Worm (Caenorhabditis elegans): ENCODE results near the gene mif-2.

Gene mif-2

ce11 chrV:12004501-12004940 lies 26.3 kb upstream of the mif-2 start:
- TF ChIP-seq mep-1 (tag; optimal IDR thresholded peaks at IDR 0.05) (no peak), lin-14 (GFP tag; optimal IDR thresholded peaks at IDR 0.05) (no peak), Y116A8C.19 (tag; optimal IDR thresholded peaks at IDR 0.05; ENCODE audit: borderline replicate concordance) (no peak), tlp-1 (tag; optimal IDR thresholded peaks at IDR 0.05) (no peak), efl-1 (optimal IDR thresholded peaks at IDR 0.05) (no peak), efl-1 (GFP tag; optimal IDR thresholded peaks at IDR 0.05 in 1 of 2) (peak in 1 of 2 experiments; percentile 73), hpl-2 (GFP tag; optimal IDR thresholded peaks at IDR 0.05) (no peak), C34B4.2 (tag; optimal IDR thresholded peaks at IDR 0.05) (no peak), skn-1 (tag; optimal IDR thresholded peaks at IDR 0.05) (no peak), nhr-71 (tag; optimal IDR thresholded peaks at IDR 0.05) (peak; percentile 14), elt-2 (tag; optimal IDR thresholded peaks at IDR 0.05) (peak; percentile 18), vab-15 (tag; optimal IDR thresholded peaks at IDR 0.05) (no peak), jun-1 (tag; optimal IDR thresholded peaks at IDR 0.05) (no peak), pax-3 (tag; optimal IDR thresholded peaks at IDR 0.05) (no peak), isw-1 (GFP tag; IDR thresholded peaks at IDR 0.05) (no peak), pqm-1 (tag; optimal IDR thresholded peaks at IDR 0.05) (no peak), ama-1 (optimal IDR thresholded peaks at IDR 0.05) (no peak), lin-39 (tag; optimal IDR thresholded peaks at IDR 0.05) (no peak), aly-2 (tag; optimal IDR thresholded peaks at IDR 0.05) (peak; percentile 71), mdl-1 (tag; optimal IDR thresholded peaks at IDR 0.05) (no peak), ztf-11 (tag; optimal IDR thresholded peaks at IDR 0.05) (no peak), nhr-12 (tag; optimal IDR thresholded peaks at IDR 0.05) (no peak), unc-98 (GFP tag; IDR thresholded peaks at IDR 0.05) (no peak), fos-1 (tag; optimal IDR thresholded peaks at IDR 0.05) (no peak), aha-1 (tag; optimal IDR thresholded peaks at IDR 0.05) (no peak)

DNA sequence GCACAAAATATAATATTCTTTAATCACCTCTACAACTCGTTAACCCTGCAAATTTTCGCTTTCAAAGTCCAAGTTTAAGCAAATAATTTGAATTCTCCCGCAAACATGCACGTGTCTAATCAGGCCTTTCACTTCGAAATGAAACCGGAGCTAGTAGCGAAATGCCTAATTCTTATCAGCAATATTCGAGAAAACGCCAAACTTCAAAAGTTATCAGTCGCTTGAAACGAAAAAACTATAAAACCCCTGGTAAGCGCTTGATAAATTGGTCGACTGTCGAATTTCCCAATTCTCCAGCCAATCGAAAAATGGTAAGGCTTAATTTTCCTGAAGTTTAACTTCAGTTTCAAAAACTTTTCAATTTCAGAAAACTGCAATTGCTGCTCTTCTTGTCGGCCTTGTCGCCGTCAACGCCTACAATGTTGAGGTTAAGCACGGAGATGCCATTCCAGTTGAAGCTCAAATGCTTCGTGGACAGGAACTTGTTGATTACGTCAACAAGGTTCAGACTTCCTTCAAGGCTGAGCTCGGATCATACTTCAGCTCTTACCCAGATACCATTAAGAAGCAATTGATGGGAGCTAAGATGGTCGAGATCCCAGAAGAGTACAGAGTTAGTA lies 24.7 kb upstream of the mif-2 start, which contains the start of gene cpr-9:
TSS of gene cpr-9 (plus strand) at position 188 of the 620 bp plus-strand sequence.
- TF ChIP-seq tlp-1 (tag; optimal IDR thresholded peaks at IDR 0.05): no peak
- no peak for TF ChIP-seq mep-1 (tag; optimal IDR thresholded peaks at IDR 0.05)
- TF ChIP-seq efl-1 (optimal IDR thresholded peaks at IDR 0.05): no peak
- TF ChIP-seq efl-1 (GFP tag; optimal IDR thresholded peaks at IDR 0.05 in 1 of 2): peak in 1 of 2 experiments; percentile 78
- TF ChIP-seq elt-2 (tag; optimal IDR thresholded peaks at IDR 0.05): peak; percentile 85
- TF ChIP-seq nhr-20 (tag; optimal IDR thresholded peaks at IDR 0.05): peak; percentile 22
- no peak for TF ChIP-seq ceh-8 (GFP tag; optimal IDR thresholded peaks at IDR 0.05)
- peak in 1 of 2 experiments; percentile 33 for TF ChIP-seq lin-35 (GFP tag; optimal IDR thresholded peaks at IDR 0.05)
- no peak for TF ChIP-seq fkh-4 (tag; optimal IDR thresholded peaks at IDR 0.05; ENCODE audit: borderline replicate concordance)
- no peak for TF ChIP-seq hlh-4 (tag; optimal IDR thresholded peaks at IDR 0.05)
- peak in 1 of 2 experiments; percentile 9 for TF ChIP-seq mdl-1 (tag; optimal IDR thresholded peaks at IDR 0.05)
- peak; percentile 36 for TF ChIP-seq jun-1 (tag; optimal IDR thresholded peaks at IDR 0.05)

ce11 chrV:12001747-12002456 lies 23.6 kb upstream of the mif-2 start, which contains the start of gene gcy-33:
TSS of gene gcy-33 (minus strand) at chrV:12001797.
- peak; percentile 73 to 79 for TF ChIP-seq lsy-2 (tag; optimal IDR thresholded peaks at IDR 0.05)
- peak; percentile 25 for TF ChIP-seq F16B12.6 (tag; optimal IDR thresholded peaks at IDR 0.05)
- no peak for TF ChIP-seq ceh-90 (tag; optimal IDR thresholded peaks at IDR 0.05)
- 0 out of 2 replicates have a peak, but pooled peaks have one; percentile 18 for TF ChIP-seq grh-1 (GFP tag; IDR thresholded peaks at IDR 0.05)
- no peak for TF ChIP-seq mef-2 (tag; optimal IDR thresholded peaks at IDR 0.05)
- peak; percentile 71 for TF ChIP-seq sox-4 (tag; optimal IDR thresholded peaks at IDR 0.05)
- TF ChIP-seq unc-62 (GFP tag; optimal IDR thresholded peaks at IDR 0.05): no peak
- peak; percentile 18 for TF ChIP-seq fkh-10 (GFP tag; optimal IDR thresholded peaks at IDR 0.05)
- no peak for TF ChIP-seq lin-15B (tag; optimal IDR thresholded peaks at IDR 0.05)
- peak; percentile 83 for TF ChIP-seq nhr-85 (tag)
- peak; percentile 64 to 73 for TF ChIP-seq efl-1 (optimal IDR thresholded peaks at IDR 0.05)
- TF ChIP-seq efl-1 (GFP tag; optimal IDR thresholded peaks at IDR 0.05 in 1 of 2): peak; percentile 48 to 97
- TF ChIP-seq alr-1 (tag; optimal IDR thresholded peaks at IDR 0.05; ENCODE audit: borderline replicate concordance): no peak
- TF ChIP-seq aha-1 (tag; optimal IDR thresholded peaks at IDR 0.05): no peak
- no peak for TF ChIP-seq sptf-1 (tag; optimal IDR thresholded peaks at IDR 0.05)
- no peak for TF ChIP-seq ces-1 (GFP tag; optimal IDR thresholded peaks at IDR 0.05)
- no peak for TF ChIP-seq unc-30 (tag; optimal IDR thresholded peaks at IDR 0.05)
- TF ChIP-seq swsn-7 (tag; optimal IDR thresholded peaks at IDR 0.05): peak; percentile 88
- TF ChIP-seq nhr-19 (GFP tag; conservative IDR thresholded peaks at IDR 0.05): peak; percentile 80
- peak; percentile 44 for TF ChIP-seq lin-13 (GFP tag; optimal IDR thresholded peaks at IDR 0.05)
- no peak for TF ChIP-seq unc-98 (GFP tag; IDR thresholded peaks at IDR 0.05)
- TF ChIP-seq unc-130 (tag; optimal IDR thresholded peaks at IDR 0.05): peak; percentile 48
- no peak for TF ChIP-seq ama-1 (optimal IDR thresholded peaks at IDR 0.05)
